Fruit fly (Drosophila melanogaster): ENCODE measurements around the gene CG42486.
A peak's percentile ranks its signal among the peaks of the same experiment; 100 is the strongest.

CG42486 gene

dm6 chr2L:11842291-11843187, at the start of gene CG42486, which contains the start of the genes CG44008, CG14933 and CG46426:
TSS of gene CG42486 (plus strand) at chr2L:11843137.
TSS of gene CG44008 (minus strand) at chr2L:11842445.
TSS of gene CG14933 (plus strand) at chr2L:11842828.
TSS of gene CG46426 (plus strand) at chr2L:11842828.
- TF ChIP-seq CG11294 (GFP tag; IDR thresholded peaks at IDR 0.05) = no peak
- peak; percentile 17 for TF ChIP-seq vri (GFP tag; optimal IDR thresholded peaks at IDR 0.05)
- TF ChIP-seq Smox (GFP tag; optimal IDR thresholded peaks at IDR 0.05) = no peak
- no peak for TF ChIP-seq Hr4 (GFP tag; optimal IDR thresholded peaks at IDR 0.05)
- TF ChIP-seq CG15336 (GFP tag; IDR thresholded peaks at IDR 0.05) = no peak
- peak; percentile 60 for TF ChIP-seq fkh (GFP tag; optimal IDR thresholded peaks at IDR 0.05)
- no peak for TF ChIP-seq esn (GFP tag; optimal IDR thresholded peaks at IDR 0.05)

dm6 chr2L:11793986-11794385, 49.0 kb upstream of the CG42486 start, which contains the start of gene CG14937:
TSS of gene CG14937 (minus strand) at chr2L:11794086.
- TF ChIP-seq Hr38 (GFP tag; optimal IDR thresholded peaks at IDR 0.05) (no peak), Hr39 (GFP tag; optimal IDR thresholded peaks at IDR 0.05) (no peak), OdsH (GFP tag; optimal IDR thresholded peaks at IDR 0.05) (no peak), CG1621 (tag; optimal IDR thresholded peaks at IDR 0.05) (no peak), net (GFP tag; optimal IDR thresholded peaks at IDR 0.05) (no peak), fkh (GFP tag; optimal IDR thresholded peaks at IDR 0.05) (no peak), CG34406 (GFP tag; optimal IDR thresholded peaks at IDR 0.05) (no peak), CG15336 (GFP tag; IDR thresholded peaks at IDR 0.05) (no peak), CG6163 (GFP tag; IDR thresholded peaks at IDR 0.05) (no peak), CG8632 (GFP tag; optimal IDR thresholded peaks at IDR 0.05) (no peak), CG6792 (GFP tag; optimal IDR thresholded peaks at IDR 0.05) (no peak), CG3032 (tag; optimal IDR thresholded peaks at IDR 0.05) (no peak)

dm6 chr2L:11797127-11797526, 45.8 kb upstream of the CG42486 start:
- no peak for TF ChIP-seq CG10631 (GFP tag; optimal IDR thresholded peaks at IDR 0.05)
- TF ChIP-seq topi (GFP tag; optimal IDR thresholded peaks at IDR 0.05) = no peak
- no peak for TF ChIP-seq cyc (GFP tag; optimal IDR thresholded peaks at IDR 0.05)
- TF ChIP-seq achi (GFP tag; optimal IDR thresholded peaks at IDR 0.05) = no peak
- TF ChIP-seq CG3919 (GFP tag; optimal IDR thresholded peaks at IDR 0.05) = no peak
- no peak for TF ChIP-seq CG3032 (tag; optimal IDR thresholded peaks at IDR 0.05)
- TF ChIP-seq CG8319 (GFP tag; optimal IDR thresholded peaks at IDR 0.05) = no peak
- TF ChIP-seq dac (GFP tag; optimal IDR thresholded peaks at IDR 0.05) = no peak
- no peak for TF ChIP-seq CG15336 (GFP tag; IDR thresholded peaks at IDR 0.05)
- TF ChIP-seq lz (GFP tag; optimal IDR thresholded peaks at IDR 0.05) = no peak
- TF ChIP-seq pdm3 (GFP tag; optimal IDR thresholded peaks at IDR 0.05) = no peak

dm6 chr2L:11804228-11805044, 38.5 kb upstream of the CG42486 start:
- TF ChIP-seq acj6 (GFP tag; optimal IDR thresholded peaks at IDR 0.05) = no peak
- peak; percentile 73 for TF ChIP-seq Eip78C (GFP tag)
- no peak for TF ChIP-seq Ets21C (GFP tag; optimal IDR thresholded peaks at IDR 0.05)
- no peak for TF ChIP-seq net (GFP tag; optimal IDR thresholded peaks at IDR 0.05)
- no peak for TF ChIP-seq CG6792 (GFP tag; optimal IDR thresholded peaks at IDR 0.05)
- no peak for TF ChIP-seq CG11902 (GFP tag; optimal IDR thresholded peaks at IDR 0.05)
- no peak for TF ChIP-seq CG11762 (GFP tag; optimal IDR thresholded peaks at IDR 0.05; ENCODE audit: insufficient read depth)
- TF ChIP-seq CG9139 (GFP tag; optimal IDR thresholded peaks at IDR 0.05) = peak; percentile 6
- TF ChIP-seq CG4318 (GFP tag; optimal IDR thresholded peaks at IDR 0.05) = no peak
- TF ChIP-seq esn (GFP tag; optimal IDR thresholded peaks at IDR 0.05) = no peak
- TF ChIP-seq fkh (GFP tag; optimal IDR thresholded peaks at IDR 0.05) = no peak
- TF ChIP-seq dsx (GFP tag; optimal IDR thresholded peaks at IDR 0.05; ENCODE audit: poor library complexity, severe bottlenecking) = peak; percentile 32
- TF ChIP-seq Sox102F (GFP tag; optimal IDR thresholded peaks at IDR 0.05) = no peak
- no peak for TF ChIP-seq Hr4 (GFP tag; optimal IDR thresholded peaks at IDR 0.05)
- no peak for TF ChIP-seq CG6163 (GFP tag; IDR thresholded peaks at IDR 0.05)
- TF ChIP-seq topi (GFP tag; optimal IDR thresholded peaks at IDR 0.05) = no peak
- TF ChIP-seq eg (GFP tag; IDR thresholded peaks at IDR 0.05) = peak; percentile 23; the same call in 1 of the 3 replicates
- TF ChIP-seq CG11294 (GFP tag; IDR thresholded peaks at IDR 0.05) = no peak
- TF ChIP-seq CG32006 (GFP tag; optimal IDR thresholded peaks at IDR 0.05) = peak; percentile 12
- no peak for TF ChIP-seq vri (GFP tag; optimal IDR thresholded peaks at IDR 0.05)
- peak; percentile 30 to 75 for TF ChIP-seq ss (GFP tag; optimal IDR thresholded peaks at IDR 0.05)
- TF ChIP-seq CG34406 (GFP tag; optimal IDR thresholded peaks at IDR 0.05) = no peak
- TF ChIP-seq CG7368 (GFP tag; optimal IDR thresholded peaks at IDR 0.05) = no peak
- TF ChIP-seq CG15336 (GFP tag; IDR thresholded peaks at IDR 0.05) = 0 out of 2 replicates have a peak, but pooled peaks have one; percentile 15
- TF ChIP-seq CG8632 (GFP tag; optimal IDR thresholded peaks at IDR 0.05) = no peak
- peak; percentile 15 for TF ChIP-seq Sox14 (GFP tag; optimal IDR thresholded peaks at IDR 0.05)
- TF ChIP-seq svp (GFP tag) = no peak

Measured in whole organism, prepupa.